Worm (Caenorhabditis elegans) whole organism, L3 larva: ENCODE data around the gene C15H9.9.

Experiments used
- ZK546.5 ChIP-seq: sonication (generic microtip); optimal IDR thresholded peaks from 2 replicates; lab custom pipeline; 2017; ENCODE audit warnings: missing biosample characterization, missing genetic modification characterization
- aly-2 ChIP-seq: fragments of 150-350 bp; optimal IDR thresholded peaks from 2 replicates; lab custom pipeline; 2014; ENCODE audit warnings: missing biosample characterization, missing genetic modification characterization
- ceh-16 ChIP-seq: sonication (generic microtip); optimal IDR thresholded peaks from 2 replicates; lab custom pipeline; 2017; ENCODE audit warnings: missing biosample characterization, missing genetic modification characterization
- ceh-28 ChIP-seq: fragments of 150-350 bp; optimal IDR thresholded peaks from 2 replicates; lab custom pipeline; 2014; ENCODE audit warnings: missing biosample characterization, missing genetic modification reagents, missing genetic modification characterization
- ceh-9 ChIP-seq: sonication (generic microtip); optimal IDR thresholded peaks from 2 replicates; lab custom pipeline; 2018; ENCODE audit warnings: missing biosample characterization, missing genetic modification characterization
- daf-12 ChIP-seq: fragments of 150-350 bp; optimal IDR thresholded peaks from 2 replicates; lab custom pipeline; 2014; ENCODE audit warnings: missing biosample characterization, missing genetic modification reagents, missing genetic modification characterization
- egl-27 ChIP-seq: sonication (generic microtip); optimal IDR thresholded peaks from 4 replicates; lab custom pipeline; 2017; ENCODE audit warnings: missing biosample characterization, missing genetic modification reagents, missing genetic modification characterization
- egl-5 ChIP-seq: fragments of 150-350 bp; optimal IDR thresholded peaks from 2 replicates; lab custom pipeline; 2017; ENCODE audit warnings: missing biosample characterization, missing genetic modification reagents, missing genetic modification characterization, inconsistent platforms
- elt-1 ChIP-seq: fragments of 150-350 bp; optimal IDR thresholded peaks from 2 replicates; lab custom pipeline; 2014; ENCODE audit warnings: missing biosample characterization, missing genetic modification characterization
- elt-2 ChIP-seq: sonication (generic microtip); optimal IDR thresholded peaks from 2 replicates; lab custom pipeline; 2016; ENCODE audit warnings: missing genetic modification reagents, mild to moderate bottlenecking, missing genetic modification characterization, missing compliant biosample characterization
- elt-3 ChIP-seq, 3 experiments: fragments of 150-350 bp in 1 of 3; sonication (generic microtip) in 2 of 3; optimal IDR thresholded peaks; 2 replicates in 2 of 3; 4 replicates in 1 of 3; lab custom pipeline; 2014 to 2017; ENCODE audit warnings: missing biosample characterization in 3 of 3, missing genetic modification characterization in 3 of 3
- eor-1 ChIP-seq, 2 experiments: fragments of 150-350 bp; optimal IDR thresholded peaks; 2 replicates each; lab custom pipeline; 2014 to 2018; ENCODE audit warnings: missing biosample characterization in 2 of 2, missing genetic modification characterization in 2 of 2
- fkh-2 ChIP-seq: fragments of 150-350 bp; optimal IDR thresholded peaks from 2 replicates; lab custom pipeline; 2014; ENCODE audit warnings: missing biosample characterization, missing genetic modification reagents, missing genetic modification characterization
- fos-1 ChIP-seq: fragments of 150-350 bp; optimal IDR thresholded peaks from 2 replicates; lab custom pipeline; 2014; ENCODE audit warnings: missing biosample characterization, missing genetic modification characterization
- hmg-11 ChIP-seq: sonication (generic microtip); optimal IDR thresholded peaks from 2 replicates; lab custom pipeline; 2016; ENCODE audit warnings: missing genetic modification characterization, missing compliant biosample characterization
- jun-1 ChIP-seq: fragments of 150-350 bp; optimal IDR thresholded peaks from 2 replicates; lab custom pipeline; 2014; ENCODE audit warnings: missing biosample characterization, missing genetic modification reagents, missing genetic modification characterization
- lin-39 ChIP-seq: fragments of 150-350 bp; optimal IDR thresholded peaks from 2 replicates; lab custom pipeline; 2018; ENCODE audit warnings: missing biosample characterization, missing genetic modification reagents, missing genetic modification characterization
- mdl-1 ChIP-seq: fragments of 150-350 bp; optimal IDR thresholded peaks from 2 replicates; lab custom pipeline; 2014; ENCODE audit warnings: missing biosample characterization, missing genetic modification characterization
- nfya-1 ChIP-seq: sonication (generic microtip); optimal IDR thresholded peaks from 2 replicates; lab custom pipeline; 2017; ENCODE audit warnings: missing genetic modification characterization, mild to moderate bottlenecking, missing compliant biosample characterization, antibody characterized with exemption, moderate library complexity; ENCODE audit not compliant: insufficient read depth
- nhr-11 ChIP-seq: fragments of 150-350 bp; optimal IDR thresholded peaks from 2 replicates; lab custom pipeline; 2014; ENCODE audit warnings: missing biosample characterization, missing genetic modification characterization
- nhr-12 ChIP-seq: fragments of 150-350 bp; optimal IDR thresholded peaks from 2 replicates; lab custom pipeline; 2014; ENCODE audit warnings: missing biosample characterization, missing genetic modification characterization
- nhr-237 ChIP-seq: fragments of 150-350 bp; optimal IDR thresholded peaks from 2 replicates; lab custom pipeline; 2014; ENCODE audit warnings: missing biosample characterization, missing genetic modification characterization
- nhr-28 ChIP-seq: fragments of 150-350 bp; optimal IDR thresholded peaks from 2 replicates; lab custom pipeline; 2014; ENCODE audit warnings: missing biosample characterization, missing genetic modification characterization
- nhr-43 ChIP-seq: sonication (generic microtip); optimal IDR thresholded peaks from 2 replicates; lab custom pipeline; 2016; ENCODE audit warnings: mild to moderate bottlenecking, missing genetic modification characterization, missing compliant biosample characterization; ENCODE audit not compliant: poor library complexity, severe bottlenecking
- nhr-67 ChIP-seq: fragments of 150-350 bp; optimal IDR thresholded peaks from 2 replicates; lab custom pipeline; 2014; ENCODE audit warnings: missing biosample characterization, missing genetic modification characterization
- nhr-77 ChIP-seq: fragments of 150-350 bp; optimal IDR thresholded peaks from 2 replicates; lab custom pipeline; 2014; ENCODE audit warnings: missing biosample characterization, missing genetic modification characterization
- pha-4 ChIP-seq: fragments of 150-350 bp; optimal IDR thresholded peaks from 2 replicates; lab custom pipeline; 2014; ENCODE audit warnings: missing biosample characterization, missing genetic modification reagents, missing genetic modification characterization
- pqm-1 ChIP-seq: fragments of 150-350 bp; optimal IDR thresholded peaks from 2 replicates; lab custom pipeline; 2017; ENCODE audit warnings: missing biosample characterization, missing genetic modification characterization, inconsistent platforms
- tbx-2 ChIP-seq: sonication (generic microtip); optimal IDR thresholded peaks from 2 replicates; lab custom pipeline; 2016; ENCODE audit warnings: mild to moderate bottlenecking, missing genetic modification characterization, missing compliant biosample characterization
- unc-39 ChIP-seq: sonication (generic microtip); optimal IDR thresholded peaks from 4 replicates; lab custom pipeline; 2017; ENCODE audit warnings: missing biosample characterization, missing genetic modification characterization
- unc-62 ChIP-seq: fragments of 150-350 bp; sonication (generic microtip); optimal IDR thresholded peaks from 4 replicates; lab custom pipeline; 2014; ENCODE audit warnings: missing biosample characterization, missing genetic modification reagents, missing genetic modification characterization
- zag-1 ChIP-seq: fragments of 150-350 bp; optimal IDR thresholded peaks from 2 replicates; lab custom pipeline; 2014; ENCODE audit warnings: missing biosample characterization, missing genetic modification characterization
- ztf-11 ChIP-seq: fragments of 150-350 bp; optimal IDR thresholded peaks from 2 replicates; lab custom pipeline; 2014; ENCODE audit warnings: missing biosample characterization, missing genetic modification characterization
- ztf-4 ChIP-seq: fragments of 150-350 bp; optimal IDR thresholded peaks from 2 replicates; lab custom pipeline; 2014; ENCODE audit warnings: missing biosample characterization, missing genetic modification characterization

The C15H9.9 gene

DNA sequence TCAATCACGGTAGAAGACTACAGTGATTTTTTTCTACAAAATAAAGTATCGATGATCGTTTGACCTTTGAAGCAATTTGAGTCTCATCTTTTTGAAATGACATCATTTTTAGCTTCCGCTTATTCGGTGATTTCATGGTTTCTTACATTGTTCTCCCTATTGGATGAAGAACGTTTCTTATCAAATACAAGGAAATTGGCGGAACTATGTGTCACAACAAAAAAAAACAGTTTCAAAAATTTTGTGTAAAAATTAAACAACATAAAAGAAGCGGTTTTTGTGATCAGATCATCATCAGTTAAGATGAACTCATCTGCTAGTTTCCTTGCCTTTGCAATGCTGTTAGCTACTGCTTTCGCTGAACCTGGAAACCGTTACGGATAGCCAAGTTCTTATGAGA, 40.4 kb downstream of the C15H9.9 start, which contains the start of gene C45B2.8:
Gene C45B2.8 (plus strand): TSS at position 301 of the 400 bp plus-strand sequence.
- TF ChIP-seq ztf-11 (no peak), ceh-16 (no peak), elt-3 (tag; optimal IDR thresholded peaks at IDR 0.05; lab: Kevin White, UChicago) (no peak), fkh-2 (tag; lab: Kevin White, UChicago) (no peak), egl-5 (tag; lab: Kevin White, UChicago) (no peak), daf-12 (no peak), nfya-1 (tag; lab: Kevin White, UChicago) (no peak), tbx-2 (tag; lab: Kevin White, UChicago) (no peak), eor-1 (tag; optimal IDR thresholded peaks at IDR 0.05; lab: Kevin White, UChicago) (no peak), pqm-1 (no peak), nhr-43 (tag; lab: Kevin White, UChicago) (no peak), elt-1 (tag; lab: Kevin White, UChicago) (no peak), nhr-11 (tag; lab: Kevin White, UChicago) (no peak), pha-4 (tag; lab: Kevin White, UChicago) (no peak), nhr-12 (tag; lab: Kevin White, UChicago) (no peak), nhr-237 (tag; lab: Kevin White, UChicago) (no peak), egl-27 (tag; lab: Kevin White, UChicago) (no peak), ztf-4 (tag; lab: Kevin White, UChicago) (no peak), ceh-28 (tag; lab: Kevin White, UChicago) (no peak)

DNA sequence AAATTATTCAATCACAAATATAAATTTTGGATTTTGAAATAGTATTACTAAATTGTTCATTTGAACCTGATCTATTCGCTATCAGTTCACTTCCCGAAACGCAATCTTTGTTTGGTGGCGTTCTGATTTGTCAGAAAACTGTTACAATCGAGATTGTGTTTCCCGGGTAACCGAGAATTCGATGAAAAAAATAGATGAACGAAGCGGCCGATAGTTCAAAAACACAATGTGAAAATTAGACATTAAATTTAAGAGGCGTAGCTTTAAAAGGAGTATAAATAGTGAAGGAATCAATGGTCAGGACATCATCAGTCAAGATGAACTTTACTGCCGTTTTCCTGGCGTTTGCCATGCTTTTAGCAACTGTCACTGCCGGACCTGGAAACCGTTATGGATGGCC, 42.3 kb downstream of the C15H9.9 start, which contains the start of gene C45B2.1:
Gene C45B2.1 (plus strand): TSS at position 301 of the 400 bp plus-strand sequence.
- TF ChIP-seq ceh-28 (tag; lab: Kevin White, UChicago), result no peak
- TF ChIP-seq eor-1 (tag; optimal IDR thresholded peaks at IDR 0.05; lab: Kevin White, UChicago), result no peak
- no peak for TF ChIP-seq lin-39 (tag; lab: Kevin White, UChicago)
- TF ChIP-seq daf-12, result no peak

DNA sequence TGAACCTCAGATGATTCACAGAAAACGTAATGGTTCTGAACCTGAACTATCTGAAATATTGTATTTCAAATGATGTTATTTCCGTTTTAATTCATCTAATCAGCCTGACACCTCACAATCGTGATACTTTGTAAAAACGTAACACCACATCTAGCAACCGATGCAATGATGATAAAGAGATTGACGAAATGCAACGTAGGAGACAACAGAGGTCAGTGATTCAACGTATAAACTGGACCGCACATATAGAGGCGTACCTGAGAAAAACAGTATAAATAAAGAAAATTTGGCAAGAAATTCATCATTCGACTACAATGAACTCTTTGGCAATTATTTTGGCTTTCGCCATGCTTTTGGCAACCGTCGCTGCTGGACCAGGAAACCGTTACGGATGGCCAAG, 43.6 kb downstream of the C15H9.9 start, which contains the start of gene C45B2.2:
Gene C45B2.2 (plus strand): TSS at position 301 of the 400 bp plus-strand sequence.
- TF ChIP-seq ZK546.5 (no peak), nhr-77 (no peak), lin-39 (tag; lab: Kevin White, UChicago) (no peak), ztf-4 (tag; lab: Kevin White, UChicago) (no peak), nhr-28 (tag; lab: Kevin White, UChicago) (no peak), ceh-16 (no peak), ztf-11 (no peak), nhr-67 (no peak), egl-27 (tag; lab: Kevin White, UChicago) (no peak), egl-5 (tag; lab: Kevin White, UChicago) (no peak), jun-1 (tag; lab: Kevin White, UChicago) (no peak), ceh-9 (no peak), elt-2 (tag; lab: Kevin White, UChicago) (no peak), hmg-11 (tag; lab: Kevin White, UChicago) (no peak), nfya-1 (tag; lab: Kevin White, UChicago) (no peak), unc-62 (GFP tag; lab: Kevin White, UChicago) (no peak)

DNA sequence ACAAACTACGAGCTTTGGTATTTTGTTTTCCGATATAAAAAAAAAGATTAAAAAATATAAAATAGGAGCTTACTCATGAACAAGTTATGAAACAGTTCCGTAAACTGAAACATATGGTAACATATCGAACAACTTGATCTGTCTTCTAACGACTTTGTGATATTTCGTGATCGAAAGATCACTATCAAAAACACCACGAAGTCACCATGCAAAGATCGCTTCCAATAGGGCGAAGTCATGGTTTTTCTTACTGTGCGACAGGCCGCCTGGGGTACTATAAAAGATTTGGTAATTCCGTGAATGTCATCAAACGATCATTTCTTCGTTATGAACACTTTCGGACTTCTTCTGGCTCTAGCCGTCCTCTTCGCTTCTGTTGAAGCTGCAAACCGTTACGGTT, 45.4 kb downstream of the C15H9.9 start, which contains the start of gene C45B2.3:
Gene C45B2.3 (plus strand): TSS at position 301 of the 400 bp plus-strand sequence.
- TF ChIP-seq elt-2 (tag; lab: Kevin White, UChicago) (no peak), unc-39 (tag; lab: Kevin White, UChicago) (no peak), mdl-1 (tag; lab: Kevin White, UChicago) (no peak), ztf-11 (no peak), zag-1 (tag; lab: Kevin White, UChicago) (no peak), fos-1 (no peak), nhr-77 (no peak), aly-2 (tag; lab: Kevin White, UChicago) (no peak), ceh-16 (no peak), lin-39 (tag; lab: Kevin White, UChicago) (no peak), pqm-1 (no peak), nfya-1 (tag; lab: Kevin White, UChicago) (no peak), hmg-11 (tag; lab: Kevin White, UChicago) (no peak)
